Fruit fly (Drosophila melanogaster) Kc167 (cell line): Measurements from ENCODE around the gene Trs20.

Experiments
- Myc ChIP-seq: fragments of >200 bp; optimal IDR thresholded peaks from 2 replicates; lab custom pipeline; 2017; ENCODE audit warnings: missing external identifiers
- Sin3A ChIP-seq: fragments of >200 bp; optimal IDR thresholded peaks from 2 replicates; lab custom pipeline; 2018; ENCODE audit warnings: missing external identifiers
- h ChIP-seq: fragments of >200 bp; optimal IDR thresholded peaks from 3 replicates; lab custom pipeline; 2018; ENCODE audit warnings: missing external identifiers
- insv ChIP-seq: fragments of >200 bp; optimal IDR thresholded peaks from 3 replicates; lab custom pipeline; 2018; ENCODE audit warnings: missing external identifiers
- psq ChIP-seq: fragments of >200 bp; optimal IDR thresholded peaks from 2 replicates; lab custom pipeline; 2017; ENCODE audit warnings: missing external identifiers
- ttk ChIP-seq: sonication (Bioruptor generic); optimal IDR thresholded peaks from 2 replicates; lab custom pipeline; 2017; ENCODE audit warnings: missing external identifiers

dm6 chr3L:16153650-16154049 lies 22.2 kb upstream of the Trs20 start:
- no peak for TF ChIP-seq h
- no peak for TF ChIP-seq Myc
- TF ChIP-seq psq (lab: Kevin White, UChicago) = no peak
- no peak for TF ChIP-seq insv (lab: Kevin White, UChicago)
- no peak for TF ChIP-seq ttk (lab: Kevin White, UChicago)
- TF ChIP-seq Sin3A (lab: Kevin White, UChicago) = no peak
